Fruit fly (Drosophila melanogaster) whole organism, wandering third instar larva: ENCODE measurements around the gene Asciz.

Experiments used
- Dfd ChIP-seq: fragments of >200 bp; optimal IDR thresholded peaks from 2 replicates; lab custom pipeline; 2017; ENCODE audit warnings: missing biosample characterization, missing genetic modification characterization
- Rel ChIP-seq, 2 experiments: fragments of 200-800 bp; sonication (Bioruptor generic) in 1 of 2; optimal IDR thresholded peaks; 2 replicates in 1 of 2; 3 replicates in 1 of 2; lab custom pipeline; 2016 to 2019; ENCODE audit warnings: mild to moderate bottlenecking in 2 of 2, missing biosample characterization in 2 of 2, missing genetic modification characterization in 2 of 2, moderate library complexity in 1 of 2
- br ChIP-seq: fragments of 200-800 bp; sonication (Bioruptor generic); optimal IDR thresholded peaks from 2 replicates; lab custom pipeline; 2016; ENCODE audit warnings: missing biosample characterization, missing genetic modification characterization
- lola ChIP-seq: fragments of >200 bp; optimal IDR thresholded peaks from 2 replicates; lab custom pipeline; 2017; ENCODE audit warnings: missing biosample characterization, missing genetic modification characterization
- pan ChIP-seq: fragments of >200 bp; optimal IDR thresholded peaks from 2 replicates; lab custom pipeline; 2017

DNA sequence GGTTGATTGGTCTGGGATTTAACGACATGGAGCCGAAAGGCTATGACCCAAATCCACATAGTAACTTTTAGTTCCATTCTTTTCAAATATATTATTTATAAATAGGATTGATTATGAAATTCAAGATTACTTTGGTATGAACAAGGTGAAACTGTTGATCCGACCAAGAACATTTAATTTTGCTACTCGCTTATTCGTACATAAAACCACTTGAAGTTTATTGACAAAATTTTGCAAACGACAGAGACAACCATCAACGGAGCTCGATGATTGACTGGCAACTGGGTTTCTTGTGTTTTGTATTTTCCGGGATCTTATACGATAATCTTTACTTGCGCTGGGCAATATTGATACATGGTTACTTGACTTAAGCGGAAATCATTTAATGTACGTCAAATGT, 51.7 kb downstream of the Asciz start, which contains the start of gene CG45067:
- TF ChIP-seq br (GFP tag; lab: Kevin White, UChicago) = no peak
- TF ChIP-seq lola (GFP tag; lab: Kevin White, UChicago) = no peak
- TF ChIP-seq pan (lab: Kevin White, UChicago) = no peak
- no peak for TF ChIP-seq Rel (GFP tag; optimal IDR thresholded peaks at IDR 0.05; lab: Kevin White, UChicago)
- no peak for TF ChIP-seq Rel (tag; optimal IDR thresholded peaks at IDR 0.05; lab: Kevin White, UChicago)
- TF ChIP-seq Dfd (GFP tag; lab: Kevin White, UChicago) = no peak
